Fruit fly (Drosophila melanogaster) S2 (cell line): ENCODE measurements around the gene Sc2.

Experiments used
- CG8478 ChIP-seq: fragments of >200 bp; optimal IDR thresholded peaks from 2 replicates; lab custom pipeline; 2018
- CTCF ChIP-seq, 2 experiments: fragments of >200 bp; optimal IDR thresholded peaks; 2 replicates each; lab custom pipeline; 2018

- no peak for TF ChIP-seq CTCF (optimal IDR thresholded peaks at IDR 0.05; lab: Kevin White, UChicago)
- no peak for TF ChIP-seq CG8478
Measured at dm6 chr3L:3908838-3909810, 5.8 kb downstream of the Sc2 start.
